Worm (Caenorhabditis elegans) whole organism, young adult: ENCODE measurements around the gene toe-2.

Source experiments
- B0019.2 ChIP-seq: fragments of 200-800 bp; sonication (Bioruptor generic); conservative IDR thresholded peaks from 2 replicates; pipeline ENCODE4 v1.3.6; 2022; ENCODE audit warnings: missing genetic modification reagents, missing genetic modification characterization, missing compliant biosample characterization
- C17E4.6 ChIP-seq: fragments of 200-800 bp; sonication (Bioruptor generic); IDR thresholded peaks from 2 replicates; pipeline ENCODE4 v1.3.6; 2022; ENCODE audit warnings: missing genetic modification reagents, missing genetic modification characterization, missing compliant biosample characterization
- D2030.7 ChIP-seq: fragments of 200-800 bp; sonication (Bioruptor generic); IDR thresholded peaks from 2 replicates; pipeline ENCODE4 v1.3.6; 2022; ENCODE audit warnings: missing genetic modification reagents, missing genetic modification characterization, missing compliant biosample characterization
- F33H1.4 ChIP-seq: fragments of 200-800 bp; sonication (Bioruptor generic); IDR thresholded peaks from 2 replicates; pipeline ENCODE4 v1.3.6; 2022; ENCODE audit warnings: missing genetic modification reagents, missing genetic modification characterization, missing compliant biosample characterization
- F49E8.2 ChIP-seq: sonication (generic microtip); optimal IDR thresholded peaks from 3 replicates; lab custom pipeline; 2017; ENCODE audit warnings: missing genetic modification characterization, mild to moderate bottlenecking, missing compliant biosample characterization, antibody characterized with exemption, moderate library complexity; ENCODE audit not compliant: insufficient read depth
- Y56A3A.18 ChIP-seq: fragments of 200-800 bp; sonication (Bioruptor generic); IDR thresholded peaks from 2 replicates; pipeline ENCODE4 v1.3.6; 2022; ENCODE audit warnings: missing genetic modification reagents, missing genetic modification characterization, missing compliant biosample characterization
- akir-1 ChIP-seq: fragments of 200-800 bp; sonication (Bioruptor generic); optimal IDR thresholded peaks from 2 replicates; lab custom pipeline; 2018; ENCODE audit warnings: mild to moderate bottlenecking, missing genetic modification characterization, moderate library complexity, missing compliant biosample characterization
- ccch-3 ChIP-seq: fragments of 200-800 bp; sonication (Bioruptor generic); optimal IDR thresholded peaks from 2 replicates; lab custom pipeline; 2018; ENCODE audit warnings: mild to moderate bottlenecking, missing genetic modification characterization, missing compliant biosample characterization
- cebp-2 ChIP-seq: fragments of 200-800 bp; sonication (Bioruptor generic); IDR thresholded peaks from 2 replicates; pipeline ENCODE4 v1.3.6; 2022; ENCODE audit warnings: missing genetic modification characterization, missing compliant biosample characterization
- ceh-100 ChIP-seq: fragments of 200-800 bp; sonication (Bioruptor generic); IDR thresholded peaks from 2 replicates; pipeline ENCODE4 v1.3.6; 2022; ENCODE audit warnings: missing genetic modification reagents, missing genetic modification characterization, missing compliant biosample characterization
- ceh-91 ChIP-seq: fragments of 200-800 bp; sonication (Bioruptor generic); IDR thresholded peaks from 2 replicates; pipeline ENCODE4 v1.3.6; 2022; ENCODE audit warnings: missing genetic modification reagents, missing genetic modification characterization, missing compliant biosample characterization
- die-1 ChIP-seq: sonication (generic microtip); optimal IDR thresholded peaks from 2 replicates; lab custom pipeline; 2016; ENCODE audit warnings: missing genotype, mild to moderate bottlenecking, missing genetic modification characterization, missing compliant biosample characterization
- dpl-1 ChIP-seq: fragments of 150-350 bp; optimal IDR thresholded peaks from 2 replicates; lab custom pipeline; 2014; ENCODE audit warnings: missing biosample characterization, missing genetic modification reagents, missing genetic modification characterization
- efl-1 ChIP-seq: fragments of 150-350 bp; optimal IDR thresholded peaks from 2 replicates; lab custom pipeline; 2014; ENCODE audit warnings: missing biosample characterization, missing genetic modification reagents, missing genetic modification characterization
- egl-44 ChIP-seq: fragments of 200-800 bp; sonication (Bioruptor generic); IDR thresholded peaks from 2 replicates; pipeline ENCODE4 v1.3.6; 2022; ENCODE audit warnings: missing genetic modification reagents, missing genetic modification characterization, missing compliant biosample characterization
- fkh-3 ChIP-seq: sonication (generic microtip); optimal IDR thresholded peaks from 2 replicates; lab custom pipeline; 2016; ENCODE audit warnings: mild to moderate bottlenecking, missing genetic modification characterization, missing compliant biosample characterization
- hmg-1.2 ChIP-seq: fragments of 200-800 bp; sonication (Bioruptor generic); IDR thresholded peaks from 2 replicates; pipeline ENCODE4 v1.3.6; 2022; ENCODE audit warnings: missing genetic modification reagents, missing genetic modification characterization, missing compliant biosample characterization
- hmg-20 ChIP-seq: fragments of 200-800 bp; sonication (Bioruptor generic); IDR thresholded peaks from 2 replicates; pipeline ENCODE4 v1.3.6; 2022; ENCODE audit warnings: missing genetic modification reagents, missing genetic modification characterization, missing compliant biosample characterization
- lin-26 ChIP-seq: fragments of 200-800 bp; sonication (Bioruptor generic); IDR thresholded peaks from 2 replicates; pipeline ENCODE4 v1.3.6; 2022; ENCODE audit warnings: missing genetic modification reagents, missing genetic modification characterization, missing compliant biosample characterization
- lin-35 ChIP-seq, 3 experiments: fragments of 150-350 bp in 2 of 3; sonication (generic microtip) in 1 of 3; optimal IDR thresholded peaks; 2 replicates each; lab custom pipeline; 2014 to 2018; ENCODE audit warnings: missing biosample characterization in 3 of 3, missing genetic modification characterization in 3 of 3, missing genetic modification reagents in 3 of 3
- lin-54 ChIP-seq: fragments of 200-800 bp; sonication (Bioruptor generic); optimal IDR thresholded peaks from 2 replicates; lab custom pipeline; 2018; ENCODE audit warnings: mild to moderate bottlenecking, missing genetic modification characterization, missing compliant biosample characterization
- lir-1 ChIP-seq: fragments of 200-800 bp; sonication (Bioruptor generic); conservative IDR thresholded peaks from 2 replicates; pipeline ENCODE4 v1.3.6; 2022; ENCODE audit warnings: missing genetic modification reagents, missing genetic modification characterization, missing compliant biosample characterization
- lsl-1 ChIP-seq: fragments of 200-800 bp; sonication (Bioruptor generic); optimal IDR thresholded peaks from 2 replicates; lab custom pipeline; 2018; ENCODE audit warnings: mild to moderate bottlenecking, missing genetic modification characterization, moderate library complexity, missing compliant biosample characterization
- lsy-27 ChIP-seq: sonication (generic microtip); optimal IDR thresholded peaks from 2 replicates; lab custom pipeline; 2017; ENCODE audit warnings: missing genetic modification characterization, mild to moderate bottlenecking, missing compliant biosample characterization, antibody characterized with exemption, missing genotype, borderline replicate concordance; ENCODE audit not compliant: insufficient read depth
- madf-6 ChIP-seq: fragments of 200-800 bp; sonication (Bioruptor generic); IDR thresholded peaks from 2 replicates; pipeline ENCODE4 v1.3.6; 2022; ENCODE audit warnings: missing genetic modification reagents, missing genetic modification characterization, missing compliant biosample characterization
- mcd-1 ChIP-seq: fragments of 200-800 bp; sonication (Bioruptor generic); IDR thresholded peaks from 2 replicates; pipeline ENCODE4 v1.3.6; 2022; ENCODE audit warnings: missing genetic modification reagents, missing genetic modification characterization, missing compliant biosample characterization
- mes-4 ChIP-seq: sonication (generic microtip); optimal IDR thresholded peaks from 2 replicates; lab custom pipeline; 2016; ENCODE audit warnings: missing genotype, missing genetic modification characterization, missing compliant biosample characterization
- nhr-120 ChIP-seq: fragments of 200-800 bp; sonication (Bioruptor generic); IDR thresholded peaks from 2 replicates; pipeline ENCODE4 v1.3.6; 2022; ENCODE audit warnings: missing genetic modification characterization, missing compliant biosample characterization
- nhr-80 ChIP-seq: sonication (generic microtip); optimal IDR thresholded peaks from 2 replicates; lab custom pipeline; 2016; ENCODE audit warnings: missing genetic modification characterization, missing compliant biosample characterization
- nhr-90 ChIP-seq: sonication (generic microtip); optimal IDR thresholded peaks from 2 replicates; lab custom pipeline; 2016; ENCODE audit warnings: missing genotype, mild to moderate bottlenecking, missing genetic modification characterization, missing compliant biosample characterization
- pbrm-1 ChIP-seq: fragments of 200-800 bp; sonication (Bioruptor generic); IDR thresholded peaks from 2 replicates; pipeline ENCODE4 v1.3.6; 2022; ENCODE audit warnings: missing genetic modification reagents, missing genetic modification characterization, missing compliant biosample characterization
- rcor-1 ChIP-seq: fragments of 200-800 bp; sonication (Bioruptor generic); IDR thresholded peaks from 2 replicates; pipeline ENCODE4 v1.3.6; 2022; ENCODE audit warnings: missing genetic modification reagents, missing genetic modification characterization, missing compliant biosample characterization
- repo-1 ChIP-seq: sonication (generic microtip); optimal IDR thresholded peaks from 2 replicates; lab custom pipeline; 2017; ENCODE audit warnings: mild to moderate bottlenecking, missing genetic modification characterization, missing compliant biosample characterization
- sdz-38 ChIP-seq: sonication (generic microtip); optimal IDR thresholded peaks from 2 replicates; lab custom pipeline; 2016; ENCODE audit warnings: missing genotype, missing genetic modification characterization, missing compliant biosample characterization
- snpc-3.4 ChIP-seq: sonication (generic microtip); optimal IDR thresholded peaks from 2 replicates; lab custom pipeline; 2017; ENCODE audit warnings: missing genetic modification characterization, mild to moderate bottlenecking, missing compliant biosample characterization, antibody characterized with exemption, moderate library complexity, missing genotype, missing genetic modification reagents
- somi-1 ChIP-seq: fragments of 200-800 bp; sonication (Bioruptor generic); optimal IDR thresholded peaks from 2 replicates; lab custom pipeline; 2018; ENCODE audit warnings: mild to moderate bottlenecking, missing genetic modification characterization, missing compliant biosample characterization
- sptf-2 ChIP-seq: fragments of 200-800 bp; sonication (Bioruptor generic); optimal IDR thresholded peaks from 2 replicates; lab custom pipeline; 2018; ENCODE audit warnings: mild to moderate bottlenecking, missing genetic modification characterization, missing compliant biosample characterization
- unc-130 ChIP-seq: sonication (generic microtip); optimal IDR thresholded peaks from 2 replicates; lab custom pipeline; 2016; ENCODE audit warnings: missing genetic modification reagents, missing genetic modification characterization, missing compliant biosample characterization
- xnd-1 ChIP-seq: sonication (generic microtip); optimal IDR thresholded peaks from 2 replicates; lab custom pipeline; 2016; ENCODE audit warnings: missing genotype, missing genetic modification reagents, missing genetic modification characterization, missing compliant biosample characterization
- ztf-18 ChIP-seq: sonication (generic microtip); optimal IDR thresholded peaks from 2 replicates; lab custom pipeline; 2016; ENCODE audit warnings: missing genotype, mild to moderate bottlenecking, missing genetic modification characterization, missing compliant biosample characterization
- ztf-22 ChIP-seq: fragments of 200-800 bp; sonication (Bioruptor generic); optimal IDR thresholded peaks from 2 replicates; lab custom pipeline; 2018; ENCODE audit warnings: mild to moderate bottlenecking, missing genetic modification characterization, moderate library complexity, missing compliant biosample characterization

Gene toe-2

DNA sequence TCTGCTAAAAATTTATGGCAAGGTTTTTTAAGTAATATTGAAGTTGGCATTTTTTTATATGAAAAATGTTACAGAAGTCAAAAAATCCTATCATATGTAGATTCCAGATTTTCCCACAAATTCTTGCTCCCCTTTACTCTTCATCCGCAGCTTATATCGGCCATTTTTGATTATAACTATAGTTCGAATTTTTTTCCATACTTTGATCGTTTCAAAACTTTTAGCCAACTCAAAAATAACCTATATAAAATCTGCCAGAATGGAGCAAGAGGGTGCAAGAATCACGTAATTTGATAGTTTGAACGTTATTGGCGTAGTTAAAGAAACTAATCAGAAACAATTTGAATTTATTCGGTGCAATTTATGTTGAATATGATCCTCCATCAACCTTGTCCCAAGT is 2.8 kb upstream of the toe-2 start:
- no peak for TF ChIP-seq akir-1 (GFP tag; lab: Kevin White, UChicago)
- no peak for TF ChIP-seq lin-35 (GFP tag; optimal IDR thresholded peaks at IDR 0.05; lab: Kevin White, UChicago)
- no peak for TF ChIP-seq snpc-3.4 (tag; lab: Kevin White, UChicago)
- TF ChIP-seq hmg-20 (GFP tag; lab: Robert Waterston, UW) = no peak
- no peak for TF ChIP-seq ceh-91 (GFP tag; lab: Robert Waterston, UW)
- TF ChIP-seq ztf-18 = no peak
- no peak for TF ChIP-seq lin-26 (GFP tag; lab: Robert Waterston, UW)
- TF ChIP-seq ztf-22 (GFP tag; lab: Kevin White, UChicago) = no peak
- TF ChIP-seq xnd-1 (tag; lab: Kevin White, UChicago) = no peak
- no peak for TF ChIP-seq pbrm-1 (GFP tag; lab: Robert Waterston, UW)
- no peak for TF ChIP-seq madf-6
- no peak for TF ChIP-seq sptf-2
- no peak for TF ChIP-seq mes-4 (tag; lab: Kevin White, UChicago)

- TF ChIP-seq nhr-90 (tag; lab: Kevin White, UChicago) (peak; percentile 0), nhr-80 (tag; lab: Kevin White, UChicago) (peak; percentile 10), lin-26 (GFP tag; lab: Robert Waterston, UW) (0 out of 2 replicates have a peak, but pooled peaks have one; percentile 29), die-1 (tag; lab: Kevin White, UChicago) (peak; percentile 10), fkh-3 (tag; lab: Kevin White, UChicago) (no peak), egl-44 (GFP tag; lab: Robert Waterston, UW) (0 out of 2 replicates have a peak, but pooled peaks have one; percentile 30), cebp-2 (GFP tag; lab: Robert Waterston, UW) (no peak)
Observed at ce11 chrII:6522622-6523254, 1.6 kb upstream of the toe-2 start.

ce11 chrII:6520103-6520502 is 1.1 kb downstream of the toe-2 start:
- TF ChIP-seq nhr-80 (tag; lab: Kevin White, UChicago) (peak; percentile 68), repo-1 (tag; lab: Kevin White, UChicago) (no peak)

ce11 chrII:6519703-6520102 is 1.5 kb downstream of the toe-2 start:
- TF ChIP-seq ceh-100 (GFP tag; lab: Robert Waterston, UW) = 0 out of 2 replicates have a peak, but pooled peaks have one; percentile 28
- peak; percentile 94 for TF ChIP-seq efl-1 (GFP tag; lab: Kevin White, UChicago)
- TF ChIP-seq pbrm-1 (GFP tag; lab: Robert Waterston, UW) = no peak
- no peak for TF ChIP-seq C17E4.6 (GFP tag; lab: Robert Waterston, UW)
- peak; percentile 39 for TF ChIP-seq lin-54 (GFP tag; lab: Kevin White, UChicago)
- peak; percentile 82 for TF ChIP-seq lsl-1 (GFP tag; lab: Kevin White, UChicago)
- no peak for TF ChIP-seq B0019.2 (GFP tag; lab: Robert Waterston, UW)
- peak; percentile 78 for TF ChIP-seq dpl-1 (GFP tag; lab: Kevin White, UChicago)
- TF ChIP-seq rcor-1 = peak; percentile 40; the same call in 1 of the 2 replicates
- TF ChIP-seq hmg-1.2 (GFP tag; lab: Robert Waterston, UW) = peak; percentile 23; the same call in 1 of the 2 replicates
- no peak for TF ChIP-seq somi-1 (GFP tag; lab: Kevin White, UChicago)
- TF ChIP-seq lir-1 (GFP tag; lab: Robert Waterston, UW) = no peak
- TF ChIP-seq Y56A3A.18 (GFP tag; lab: Robert Waterston, UW) = no peak
- no peak for TF ChIP-seq sdz-38 (tag; lab: Kevin White, UChicago)
- no peak for TF ChIP-seq repo-1 (tag; lab: Kevin White, UChicago)
- peak; percentile 61; the same call in 1 of the 2 replicates for TF ChIP-seq D2030.7 (GFP tag; lab: Robert Waterston, UW)
- peak; percentile 77 for TF ChIP-seq unc-130 (GFP tag; lab: Kevin White, UChicago)
- no peak for TF ChIP-seq lsy-27 (tag; lab: Kevin White, UChicago)
- no peak for TF ChIP-seq nhr-120 (GFP tag; lab: Robert Waterston, UW)
- peak; percentile 52; the same call in 1 of the 2 replicates for TF ChIP-seq F33H1.4 (GFP tag; lab: Robert Waterston, UW)
- peak; percentile 61 for TF ChIP-seq xnd-1 (tag; lab: Kevin White, UChicago)
- TF ChIP-seq ceh-91 (GFP tag; lab: Robert Waterston, UW) = peak; percentile 77
- TF ChIP-seq mes-4 (tag; lab: Kevin White, UChicago) = no peak
- TF ChIP-seq mcd-1 (GFP tag; lab: Robert Waterston, UW) = peak; percentile 58; the same call in 1 of the 2 replicates
- TF ChIP-seq madf-6 = peak; percentile 90
- peak; percentile 18 for TF ChIP-seq F49E8.2
- TF ChIP-seq ccch-3 (GFP tag; lab: Kevin White, UChicago) = no peak
- peak; percentile 79 for TF ChIP-seq snpc-3.4 (tag; lab: Kevin White, UChicago)
